Worm (Caenorhabditis elegans) whole organism, L4 larva: ENCODE measurements around the gene tra-4.

ENCODE experiments used
- D1046.2 ChIP-seq: fragments of 200-800 bp; sonication (Bioruptor generic); IDR thresholded peaks from 2 replicates; pipeline ENCODE4 v1.3.6; 2022; ENCODE audit warnings: missing genetic modification characterization, missing compliant biosample characterization
- F26F4.8 ChIP-seq: fragments of 200-800 bp; sonication (Bioruptor generic); conservative IDR thresholded peaks from 2 replicates; pipeline ENCODE4 v1.3.6; 2022; ENCODE audit warnings: missing genetic modification characterization, missing compliant biosample characterization
- T20F7.1 ChIP-seq: fragments of 200-800 bp; sonication (Bioruptor generic); optimal IDR thresholded peaks from 2 replicates; lab custom pipeline; 2018; ENCODE audit warnings: mild to moderate bottlenecking, missing genetic modification characterization, missing compliant biosample characterization
- T26A8.4 ChIP-seq: fragments of 200-800 bp; sonication (Bioruptor generic); IDR thresholded peaks from 2 replicates; pipeline ENCODE4 v1.3.6; 2022; ENCODE audit warnings: missing genetic modification characterization, missing compliant biosample characterization
- Y75B8A.6 ChIP-seq: fragments of 200-800 bp; sonication (Bioruptor generic); IDR thresholded peaks from 2 replicates; pipeline ENCODE4 v1.3.6; 2022; ENCODE audit warnings: missing genetic modification reagents, missing genetic modification characterization, missing compliant biosample characterization
- ZK337.2 ChIP-seq: fragments of 200-800 bp; sonication (Bioruptor generic); IDR thresholded peaks from 2 replicates; pipeline ENCODE4 v1.3.6; 2022; ENCODE audit warnings: missing genetic modification reagents, missing genetic modification characterization, missing compliant biosample characterization
- ZK546.5 ChIP-seq, 2 experiments: sonication (generic microtip); optimal IDR thresholded peaks; 2 replicates each; lab custom pipeline; 2017; ENCODE audit warnings: missing biosample characterization in 2 of 2, missing genetic modification characterization in 2 of 2
- aha-1 ChIP-seq: fragments of 150-350 bp; peaks from one replicate; lab custom pipeline; 2014; ENCODE audit warnings: missing biosample characterization, missing genetic modification characterization
- aly-2 ChIP-seq: sonication (generic microtip); optimal IDR thresholded peaks from 2 replicates; lab custom pipeline; 2018; ENCODE audit warnings: missing biosample characterization, missing genetic modification characterization
- ama-1 ChIP-seq: fragments of 150-350 bp; optimal IDR thresholded peaks from 2 replicates; lab custom pipeline; 2014; ENCODE audit warnings: inconsistent platforms, mixed read lengths
- ceh-28 ChIP-seq: fragments of 150-350 bp; optimal IDR thresholded peaks from 2 replicates; lab custom pipeline; 2014; ENCODE audit warnings: missing biosample characterization, missing genetic modification reagents, missing genetic modification characterization
- ceh-82 ChIP-seq: sonication (generic microtip); optimal IDR thresholded peaks from 2 replicates; lab custom pipeline; 2017; ENCODE audit warnings: missing biosample characterization, missing genetic modification characterization
- ces-1 ChIP-seq: fragments of 150-350 bp; sonication (generic microtip); optimal IDR thresholded peaks from 4 replicates; lab custom pipeline; 2014; ENCODE audit warnings: missing biosample characterization, missing genetic modification reagents, missing genetic modification characterization
- ctbp-1 ChIP-seq: fragments of 200-800 bp; sonication (Bioruptor generic); IDR thresholded peaks from 2 replicates; pipeline ENCODE4 v1.3.6; 2022; ENCODE audit warnings: missing genetic modification reagents, missing genetic modification characterization, missing compliant biosample characterization
- daf-19 ChIP-seq: fragments of 200-800 bp; sonication (Bioruptor generic); conservative IDR thresholded peaks from 2 replicates; pipeline ENCODE4 v1.3.6; 2022; ENCODE audit warnings: missing genetic modification characterization, missing compliant biosample characterization
- daf-8 ChIP-seq: fragments of 200-800 bp; sonication (Bioruptor generic); IDR thresholded peaks from 2 replicates; pipeline ENCODE4 v1.3.6; 2022; ENCODE audit warnings: missing genetic modification characterization, missing compliant biosample characterization
- dmd-6 ChIP-seq: fragments of 200-800 bp; sonication (Bioruptor generic); IDR thresholded peaks from 2 replicates; pipeline ENCODE4 v1.3.6; 2022; ENCODE audit warnings: missing genetic modification reagents, missing genetic modification characterization, missing compliant biosample characterization
- egl-43 ChIP-seq: fragments of 200-800 bp; sonication (Bioruptor generic); IDR thresholded peaks from 2 replicates; pipeline ENCODE4 v1.3.6; 2022; ENCODE audit warnings: missing genetic modification reagents, missing genetic modification characterization, missing compliant biosample characterization
- hif-1 ChIP-seq, 2 experiments: sonication (generic microtip); optimal IDR thresholded peaks; 2 replicates each; lab custom pipeline; 2016 to 2017; ENCODE audit warnings: missing compliant biosample characterization in 2 of 2, missing genetic modification characterization in 2 of 2, missing genetic modification reagents in 2 of 2, missing genotype in 2 of 2, mild to moderate bottlenecking in 1 of 2
- hlh-11 ChIP-seq: fragments of 200-800 bp; sonication (Bioruptor generic); optimal IDR thresholded peaks from 2 replicates; lab custom pipeline; 2018; ENCODE audit warnings: mild to moderate bottlenecking, missing genetic modification characterization, missing compliant biosample characterization
- hlh-30 ChIP-seq: sonication (generic microtip); optimal IDR thresholded peaks from 2 replicates; lab custom pipeline; 2017; ENCODE audit warnings: antibody characterized with exemption, mild to moderate bottlenecking, missing genetic modification characterization, missing compliant biosample characterization; ENCODE audit not compliant: insufficient read depth
- jun-1 ChIP-seq: fragments of 150-350 bp; optimal IDR thresholded peaks from 2 replicates; lab custom pipeline; 2014; ENCODE audit warnings: missing biosample characterization, missing genetic modification reagents, missing genetic modification characterization
- lim-7 ChIP-seq: fragments of 200-800 bp; sonication (Bioruptor generic); IDR thresholded peaks from 2 replicates; pipeline ENCODE4 v1.3.6; 2022; ENCODE audit warnings: missing genetic modification characterization, missing compliant biosample characterization
- lin-38 ChIP-seq: fragments of 200-800 bp; sonication (Bioruptor generic); IDR thresholded peaks from 2 replicates; pipeline ENCODE4 v1.3.6; 2022; ENCODE audit warnings: missing genetic modification reagents, missing genetic modification characterization, missing compliant biosample characterization
- lir-3 ChIP-seq: sonication (generic microtip); optimal IDR thresholded peaks from 2 replicates; lab custom pipeline; 2016; ENCODE audit warnings: mild to moderate bottlenecking, missing genetic modification characterization, missing compliant biosample characterization
- lsy-2 ChIP-seq, 2 experiments: fragments of 150-350 bp in 1 of 2; sonication (generic microtip) in 1 of 2; optimal IDR thresholded peaks; 2 replicates each; lab custom pipeline; 2014 to 2017; ENCODE audit warnings: missing biosample characterization in 2 of 2, missing genetic modification characterization in 2 of 2
- madf-9 ChIP-seq: fragments of 200-800 bp; sonication (Bioruptor generic); conservative IDR thresholded peaks from 2 replicates; pipeline ENCODE4 v1.3.6; 2022; ENCODE audit warnings: missing genetic modification reagents, missing genetic modification characterization, missing compliant biosample characterization
- mep-1 ChIP-seq: fragments of 150-350 bp; sonication (generic microtip); optimal IDR thresholded peaks from 3 replicates; lab custom pipeline; 2014; ENCODE audit warnings: missing biosample characterization, missing genetic modification characterization
- mes-2 ChIP-seq: sonication (generic microtip); optimal IDR thresholded peaks from 2 replicates; lab custom pipeline; 2016; ENCODE audit warnings: missing genotype, mild to moderate bottlenecking, missing genetic modification characterization, missing compliant biosample characterization; ENCODE audit not compliant: poor library complexity, severe bottlenecking
- mxl-3 ChIP-seq: fragments of 200-800 bp; sonication (Bioruptor generic); optimal IDR thresholded peaks from 2 replicates; lab custom pipeline; 2018; ENCODE audit warnings: mild to moderate bottlenecking, missing genetic modification characterization, missing compliant biosample characterization
- nhr-11 ChIP-seq: fragments of 150-350 bp; optimal IDR thresholded peaks from 2 replicates; lab custom pipeline; 2014; ENCODE audit warnings: missing biosample characterization, missing genetic modification characterization
- nhr-28 ChIP-seq: fragments of 150-350 bp; optimal IDR thresholded peaks from 2 replicates; lab custom pipeline; 2014; ENCODE audit warnings: missing biosample characterization, missing genetic modification characterization
- nhr-42 ChIP-seq: fragments of 200-800 bp; sonication (Bioruptor generic); IDR thresholded peaks from 2 replicates; pipeline ENCODE4 v1.3.6; 2022; ENCODE audit warnings: missing genetic modification characterization, missing compliant biosample characterization
- nhr-6 ChIP-seq: fragments of 150-350 bp; optimal IDR thresholded peaks from 2 replicates; lab custom pipeline; 2014; ENCODE audit warnings: missing biosample characterization, missing genetic modification characterization
- nhr-76 ChIP-seq: fragments of 150-350 bp; optimal IDR thresholded peaks from 2 replicates; lab custom pipeline; 2014; ENCODE audit warnings: missing biosample characterization, missing genetic modification characterization
- php-3 ChIP-seq: fragments of 200-800 bp; sonication (Bioruptor generic); IDR thresholded peaks from 2 replicates; pipeline ENCODE4 v1.3.6; 2022; ENCODE audit warnings: missing genetic modification reagents, missing genetic modification characterization, missing compliant biosample characterization
- pqm-1 ChIP-seq: sonication (generic microtip); optimal IDR thresholded peaks from 2 replicates; lab custom pipeline; 2017; ENCODE audit warnings: missing biosample characterization, missing genetic modification characterization
- rbr-2 ChIP-seq: sonication (generic microtip); optimal IDR thresholded peaks from 2 replicates; lab custom pipeline; 2016; ENCODE audit warnings: missing genotype, missing genetic modification characterization, missing compliant biosample characterization
- saeg-2 ChIP-seq: fragments of 200-800 bp; sonication (Bioruptor generic); IDR thresholded peaks from 2 replicates; pipeline ENCODE4 v1.3.6; 2022; ENCODE audit warnings: missing genetic modification reagents, missing genetic modification characterization, missing compliant biosample characterization
- sdz-12 ChIP-seq: fragments of 200-800 bp; sonication (Bioruptor generic); optimal IDR thresholded peaks from 2 replicates; lab custom pipeline; 2018; ENCODE audit warnings: mild to moderate bottlenecking, missing genetic modification characterization, missing compliant biosample characterization
- snpc-4 ChIP-seq: fragments of 150-350 bp; optimal IDR thresholded peaks from 2 replicates; lab custom pipeline; 2014; ENCODE audit warnings: missing biosample characterization, missing genetic modification characterization
- spr-3 ChIP-seq: fragments of 200-800 bp; sonication (Bioruptor generic); optimal IDR thresholded peaks from 2 replicates; lab custom pipeline; 2018; ENCODE audit warnings: mild to moderate bottlenecking, missing genetic modification characterization, missing compliant biosample characterization
- tra-1 ChIP-seq: fragments of 200-800 bp; sonication (Bioruptor generic); IDR thresholded peaks from 2 replicates; pipeline ENCODE4 v1.3.6; 2022; ENCODE audit warnings: missing genetic modification reagents, missing genetic modification characterization, missing compliant biosample characterization
- unc-39 ChIP-seq: sonication (generic microtip); optimal IDR thresholded peaks from 2 replicates; lab custom pipeline; 2017; ENCODE audit warnings: missing biosample characterization, missing genetic modification characterization
- unc-62 ChIP-seq, 3 experiments: fragments of 150-350 bp in 1 of 3; sonication (generic microtip); optimal IDR thresholded peaks in 2 of 3; peaks in 1 of 3; 1 replicate in 1 of 3; 2 replicates in 2 of 3; lab custom pipeline; 2014 to 2017; ENCODE audit warnings: missing biosample characterization in 3 of 3, missing genetic modification characterization in 3 of 3, missing genetic modification reagents in 3 of 3, missing genotype in 1 of 3
- vab-7 ChIP-seq: fragments of 200-800 bp; sonication (Bioruptor generic); IDR thresholded peaks from 2 replicates; pipeline ENCODE4 v1.3.6; 2022; ENCODE audit warnings: missing genetic modification reagents, missing genetic modification characterization, missing compliant biosample characterization
- zfp-2 ChIP-seq: sonication (generic microtip); optimal IDR thresholded peaks from 2 replicates; lab custom pipeline; 2016; ENCODE audit warnings: mild to moderate bottlenecking, missing genetic modification characterization, missing compliant biosample characterization
- zip-11 ChIP-seq: fragments of 200-800 bp; sonication (Bioruptor generic); IDR thresholded peaks from 2 replicates; pipeline ENCODE4 v1.3.6; 2022; ENCODE audit warnings: missing genetic modification characterization, missing compliant biosample characterization

Gene tra-4

ce11 chrX:2857070-2857825 is at the start of gene tra-4:
Gene tra-4, minus strand, starts transcription at chrX:2857603.
- no peak for TF ChIP-seq madf-9
- TF ChIP-seq T26A8.4 (GFP tag; lab: Robert Waterston, UW), result no peak
- TF ChIP-seq nhr-42, result no peak
- TF ChIP-seq snpc-4 (tag; lab: Kevin White, UChicago), result no peak
- TF ChIP-seq mes-2 (tag; lab: Kevin White, UChicago), result peak; percentile 91
- no peak for TF ChIP-seq mxl-3 (GFP tag; lab: Kevin White, UChicago)
- TF ChIP-seq rbr-2, result no peak
- peak in 1 of 2 experiments; percentile 46 for TF ChIP-seq lsy-2 (tag; optimal IDR thresholded peaks at IDR 0.05; lab: Kevin White, UChicago)
- peak in 1 of 2 experiments; percentile 7 for TF ChIP-seq hif-1 (tag; optimal IDR thresholded peaks at IDR 0.05; lab: Kevin White, UChicago)
- no peak for TF ChIP-seq lim-7
- no peak for TF ChIP-seq unc-39 (tag; lab: Kevin White, UChicago)
- no peak for TF ChIP-seq aly-2
- no peak for TF ChIP-seq saeg-2 (GFP tag; lab: Robert Waterston, UW)
- no peak for TF ChIP-seq php-3 (GFP tag; lab: Robert Waterston, UW)
- TF ChIP-seq aha-1 (tag; lab: Kevin White, UChicago), result peak; percentile 38
- no peak for TF ChIP-seq F26F4.8 (GFP tag; lab: Robert Waterston, UW)
- TF ChIP-seq nhr-76 (tag; lab: Kevin White, UChicago), result no peak
- TF ChIP-seq hlh-30 (tag; lab: Kevin White, UChicago), result no peak
- TF ChIP-seq sdz-12 (GFP tag; lab: Kevin White, UChicago), result no peak
- TF ChIP-seq ceh-82 (tag; lab: Kevin White, UChicago), result no peak
- no peak for TF ChIP-seq egl-43 (GFP tag; lab: Robert Waterston, UW)
- peak; percentile 26 for TF ChIP-seq nhr-28 (tag; lab: Kevin White, UChicago)
- no peak for TF ChIP-seq ceh-28
- no peak for TF ChIP-seq tra-1 (GFP tag; lab: Robert Waterston, UW)

DNA sequence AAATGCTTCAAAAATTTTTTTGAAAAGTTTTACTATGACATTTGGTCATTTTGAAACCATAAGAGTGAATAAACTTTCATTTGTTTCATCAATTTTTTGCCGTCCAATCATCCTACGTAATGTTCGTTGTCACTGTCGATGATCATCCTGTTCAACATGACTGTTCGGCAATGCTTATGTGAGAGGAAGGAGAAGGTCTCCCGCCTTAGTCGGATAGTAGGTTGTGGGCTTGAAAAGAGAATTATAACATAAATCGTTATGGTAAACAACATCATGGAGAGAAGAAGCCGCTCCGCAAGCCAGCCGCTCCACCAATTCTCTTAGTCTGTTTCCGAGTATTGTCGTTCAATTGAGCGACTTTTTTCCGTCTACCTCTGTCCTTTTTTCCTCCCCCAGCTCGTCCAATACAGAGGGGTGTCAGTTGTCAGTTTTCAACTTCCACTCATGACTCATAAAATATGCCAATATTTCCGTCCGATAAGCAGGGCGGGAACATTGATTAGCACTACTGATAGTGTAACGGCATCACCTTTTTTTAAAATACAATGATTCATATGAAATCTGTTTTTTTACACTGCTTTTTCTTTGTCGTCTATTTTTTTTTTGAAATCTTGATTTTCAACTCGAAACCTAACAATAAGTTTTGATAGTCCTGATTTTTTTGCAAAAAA is 48.8 kb upstream of the tra-4 start:
- TF ChIP-seq ces-1 (GFP tag; lab: Kevin White, UChicago) (no peak), vab-7 (GFP tag; lab: Robert Waterston, UW) (no peak), sdz-12 (GFP tag; lab: Kevin White, UChicago) (no peak), spr-3 (GFP tag; lab: Kevin White, UChicago) (no peak), mep-1 (tag; lab: Kevin White, UChicago) (no peak), D1046.2 (GFP tag; lab: Robert Waterston, UW) (no peak), zfp-2 (tag; lab: Kevin White, UChicago) (no peak), zip-11 (no peak), lir-3 (tag; lab: Kevin White, UChicago) (no peak), jun-1 (tag; lab: Kevin White, UChicago) (no peak), nhr-28 (tag; lab: Kevin White, UChicago) (peak; percentile 9), madf-9 (no peak), T20F7.1 (no peak), Y75B8A.6 (GFP tag; lab: Robert Waterston, UW) (no peak), aly-2 (no peak), daf-8 (no peak), ZK546.5 (tag; optimal IDR thresholded peaks at IDR 0.05; lab: Kevin White, UChicago) (no peak), pqm-1 (tag; lab: Kevin White, UChicago) (peak; percentile 93), dmd-6 (GFP tag; lab: Robert Waterston, UW) (peak; percentile 61), ctbp-1 (no peak), aha-1 (tag; lab: Kevin White, UChicago) (no peak), hlh-11 (peak; percentile 44), hif-1 (tag; optimal IDR thresholded peaks at IDR 0.05; lab: Kevin White, UChicago) (no peak), lin-38 (GFP tag; lab: Robert Waterston, UW) (no peak), ama-1 (lab: Kevin White, UChicago) (no peak), nhr-11 (no peak), lsy-2 (tag; optimal IDR thresholded peaks at IDR 0.05; lab: Kevin White, UChicago) (no peak), nhr-6 (tag; lab: Kevin White, UChicago) (no peak), unc-62 (GFP tag; optimal IDR thresholded peaks at IDR 0.05 in 1 of 2; lab: Kevin White, UChicago) (peak in 1 of 2 experiments; percentile 97), unc-62 (tag; optimal IDR thresholded peaks at IDR 0.05; lab: Kevin White, UChicago) (no peak), ZK337.2 (GFP tag; lab: Robert Waterston, UW) (no peak), daf-19 (GFP tag; lab: Robert Waterston, UW) (no peak)
